Worm (Caenorhabditis elegans) whole organism, mixed stage, embryonic: ENCODE data around the gene ceh-86.

Source experiments
- M03D4.4 ChIP-seq: sonication (generic microtip); optimal IDR thresholded peaks from 2 replicates; lab custom pipeline; 2017; ENCODE audit warnings: mild to moderate bottlenecking, missing genetic modification characterization, missing compliant biosample characterization
- bed-3 ChIP-seq: fragments of 200-800 bp; sonication (Bioruptor generic); optimal IDR thresholded peaks from 3 replicates; lab custom pipeline; 2018; ENCODE audit warnings: mild to moderate bottlenecking, missing genetic modification characterization, moderate library complexity, missing compliant biosample characterization
- ceh-43 ChIP-seq: fragments of 200-800 bp; sonication (Bioruptor generic); optimal IDR thresholded peaks from 2 replicates; lab custom pipeline; 2018; ENCODE audit warnings: mild to moderate bottlenecking, missing genetic modification characterization, moderate library complexity, missing compliant biosample characterization
- ceh-83 ChIP-seq: fragments of 200-800 bp; sonication (Bioruptor generic); optimal IDR thresholded peaks from 2 replicates; lab custom pipeline; 2018; ENCODE audit warnings: mild to moderate bottlenecking, missing genetic modification characterization, missing compliant biosample characterization
- ces-1 ChIP-seq: fragments of 150-350 bp; optimal IDR thresholded peaks from 2 replicates; lab custom pipeline; 2014; ENCODE audit warnings: missing biosample characterization, missing genetic modification reagents, missing genetic modification characterization
- cnd-1 ChIP-seq: fragments of 200-800 bp; sonication (Bioruptor generic); optimal IDR thresholded peaks from 2 replicates; lab custom pipeline; 2018; ENCODE audit warnings: mild to moderate bottlenecking, missing genetic modification characterization, missing compliant biosample characterization
- drap-1 ChIP-seq: fragments of 200-800 bp; sonication (Bioruptor generic); optimal IDR thresholded peaks from 3 replicates; lab custom pipeline; 2018; ENCODE audit warnings: mild to moderate bottlenecking, missing genetic modification characterization, missing compliant biosample characterization
- elt-1 ChIP-seq: sonication (generic microtip); optimal IDR thresholded peaks from 2 replicates; lab custom pipeline; 2017; ENCODE audit warnings: missing genetic modification characterization, mild to moderate bottlenecking, missing compliant biosample characterization, antibody characterized with exemption, moderate library complexity, borderline replicate concordance; ENCODE audit not compliant: insufficient read depth
- elt-3 ChIP-seq: fragments of 150-350 bp; optimal IDR thresholded peaks from 2 replicates; lab custom pipeline; 2014; ENCODE audit warnings: missing biosample characterization, missing genetic modification characterization
- flh-1 ChIP-seq: fragments of 200-800 bp; sonication (Bioruptor generic); optimal IDR thresholded peaks from 2 replicates; lab custom pipeline; 2018; ENCODE audit warnings: mild to moderate bottlenecking, missing genetic modification characterization, moderate library complexity, missing compliant biosample characterization
- ham-2 ChIP-seq: fragments of 200-800 bp; sonication (Bioruptor generic); optimal IDR thresholded peaks from 2 replicates; lab custom pipeline; 2018; ENCODE audit warnings: mild to moderate bottlenecking, missing genetic modification characterization, missing compliant biosample characterization
- hlh-1 ChIP-seq: fragments of 150-350 bp; optimal IDR thresholded peaks from 2 replicates; lab custom pipeline; 2014; ENCODE audit warnings: missing biosample characterization, missing genetic modification reagents, missing genetic modification characterization
- lin-13 ChIP-seq: fragments of 150-350 bp; optimal IDR thresholded peaks from 2 replicates; lab custom pipeline; 2014; ENCODE audit warnings: missing biosample characterization, missing genetic modification characterization
- lin-32 ChIP-seq: fragments of 200-800 bp; sonication (Bioruptor generic); optimal IDR thresholded peaks from 2 replicates; lab custom pipeline; 2018; ENCODE audit warnings: mild to moderate bottlenecking, missing genetic modification characterization, missing compliant biosample characterization
- lsy-2 ChIP-seq: fragments of 150-350 bp; optimal IDR thresholded peaks from 2 replicates; lab custom pipeline; 2014; ENCODE audit warnings: missing biosample characterization, missing genetic modification characterization
- mab-5 ChIP-seq: fragments of 150-350 bp; optimal IDR thresholded peaks from 2 replicates; lab custom pipeline; 2014; ENCODE audit warnings: missing biosample characterization, missing genetic modification characterization
- mep-1 ChIP-seq: fragments of 150-350 bp; optimal IDR thresholded peaks from 2 replicates; lab custom pipeline; 2017; ENCODE audit warnings: missing biosample characterization, missing genetic modification reagents, missing genetic modification characterization, inconsistent platforms
- mls-2 ChIP-seq: sonication (generic microtip); optimal IDR thresholded peaks from 2 replicates; lab custom pipeline; 2016; ENCODE audit warnings: mild to moderate bottlenecking, missing genetic modification characterization, moderate library complexity, missing compliant biosample characterization
- nhr-12 ChIP-seq: fragments of 150-350 bp; optimal IDR thresholded peaks from 2 replicates; lab custom pipeline; 2014; ENCODE audit warnings: missing biosample characterization, missing genetic modification characterization
- nhr-2 ChIP-seq: fragments of 150-350 bp; optimal IDR thresholded peaks from 2 replicates; lab custom pipeline; 2014; ENCODE audit warnings: missing biosample characterization, missing genetic modification characterization
- nhr-237 ChIP-seq: fragments of 150-350 bp; optimal IDR thresholded peaks from 2 replicates; lab custom pipeline; 2014; ENCODE audit warnings: missing biosample characterization, missing genetic modification characterization
- nhr-28 ChIP-seq: fragments of 150-350 bp; optimal IDR thresholded peaks from 2 replicates; lab custom pipeline; 2014; ENCODE audit warnings: missing biosample characterization, missing genetic modification characterization
- pha-4 ChIP-seq: fragments of 150-350 bp; optimal IDR thresholded peaks from 2 replicates; lab custom pipeline; 2018; ENCODE audit warnings: missing biosample characterization, missing genetic modification reagents, missing genetic modification characterization
- sem-2 ChIP-seq: fragments of 200-800 bp; sonication (Bioruptor generic); optimal IDR thresholded peaks from 2 replicates; lab custom pipeline; 2018; ENCODE audit warnings: mild to moderate bottlenecking, missing genetic modification characterization, missing compliant biosample characterization
- snpc-4 ChIP-seq: fragments of 150-350 bp; optimal IDR thresholded peaks from 2 replicates; lab custom pipeline; 2014; ENCODE audit warnings: missing biosample characterization, missing genetic modification characterization
- sptf-1 ChIP-seq: sonication (generic microtip); optimal IDR thresholded peaks from 2 replicates; lab custom pipeline; 2017; ENCODE audit warnings: mild to moderate bottlenecking, missing genetic modification characterization, moderate library complexity, missing compliant biosample characterization
- tbx-8 ChIP-seq: fragments of 200-800 bp; sonication (Bioruptor generic); optimal IDR thresholded peaks from 2 replicates; lab custom pipeline; 2018; ENCODE audit warnings: mild to moderate bottlenecking, missing genetic modification characterization, moderate library complexity, missing compliant biosample characterization
- unc-120 ChIP-seq: sonication (generic microtip); optimal IDR thresholded peaks from 2 replicates; lab custom pipeline; 2017; ENCODE audit warnings: missing genetic modification characterization, missing compliant biosample characterization; ENCODE audit not compliant: poor library complexity, severe bottlenecking
- unc-39 ChIP-seq: fragments of 150-350 bp; optimal IDR thresholded peaks from 2 replicates; lab custom pipeline; 2014; ENCODE audit warnings: missing biosample characterization, missing genetic modification characterization
- unc-62 ChIP-seq: fragments of 150-350 bp; optimal IDR thresholded peaks from 2 replicates; lab custom pipeline; 2014; ENCODE audit warnings: missing biosample characterization, missing genetic modification reagents, missing genetic modification characterization
- zip-8 ChIP-seq: fragments of 150-350 bp; optimal IDR thresholded peaks from 2 replicates; lab custom pipeline; 2014; ENCODE audit warnings: missing biosample characterization, missing genetic modification characterization

Gene ceh-86

ce11 chrII:2468885-2469284, 37.0 kb upstream of the ceh-86 start:
- TF ChIP-seq nhr-237 (tag; lab: Kevin White, UChicago) (no peak), elt-3 (tag; lab: Kevin White, UChicago) (no peak), nhr-2 (tag; lab: Kevin White, UChicago) (no peak), mep-1 (tag; lab: Kevin White, UChicago) (no peak), M03D4.4 (tag; lab: Kevin White, UChicago) (no peak), unc-120 (no peak), sptf-1 (tag; lab: Kevin White, UChicago) (no peak), ceh-83 (GFP tag; lab: Kevin White, UChicago) (no peak), nhr-28 (tag; lab: Kevin White, UChicago) (no peak), unc-39 (tag; lab: Kevin White, UChicago) (no peak), mab-5 (tag; lab: Kevin White, UChicago) (no peak), hlh-1 (tag; lab: Kevin White, UChicago) (no peak), lsy-2 (tag; lab: Kevin White, UChicago) (no peak), tbx-8 (GFP tag; lab: Kevin White, UChicago) (no peak), ces-1 (GFP tag; lab: Kevin White, UChicago) (no peak), sem-2 (GFP tag; lab: Kevin White, UChicago) (no peak)

DNA sequence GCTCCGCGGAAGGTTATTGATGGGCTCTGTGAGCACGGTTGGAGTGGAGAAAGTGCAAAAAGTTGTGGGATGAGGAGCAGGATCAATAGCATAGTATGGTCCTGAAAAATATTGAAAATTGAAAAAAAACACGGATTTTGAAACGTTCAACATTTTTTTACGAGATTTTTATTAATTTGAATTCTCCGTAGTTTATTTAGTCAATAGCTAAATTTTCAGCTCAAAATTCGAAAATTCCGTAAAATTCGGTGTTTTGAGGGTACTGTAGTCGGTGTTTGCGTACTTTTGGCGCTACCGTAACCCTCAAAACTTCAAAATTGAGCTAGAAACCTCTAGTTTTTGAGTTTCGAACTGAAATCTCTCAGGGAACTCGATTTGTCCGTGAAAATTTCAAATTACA, 27.0 kb upstream of the ceh-86 start, which contains the start of gene pqn-42:
Gene pqn-42 (minus strand): TSS at position 101 of the 400 bp plus-strand sequence.
- no peak for TF ChIP-seq zip-8 (tag; lab: Kevin White, UChicago)
- no peak for TF ChIP-seq ceh-83 (GFP tag; lab: Kevin White, UChicago)
- TF ChIP-seq cnd-1 = no peak
- TF ChIP-seq pha-4 = no peak
- TF ChIP-seq unc-39 (tag; lab: Kevin White, UChicago) = no peak
- TF ChIP-seq mls-2 (tag; lab: Kevin White, UChicago) = no peak
- no peak for TF ChIP-seq nhr-12
- no peak for TF ChIP-seq drap-1 (GFP tag; lab: Kevin White, UChicago)
- no peak for TF ChIP-seq lin-32 (GFP tag; lab: Kevin White, UChicago)
- no peak for TF ChIP-seq mep-1 (tag; lab: Kevin White, UChicago)
- no peak for TF ChIP-seq tbx-8 (GFP tag; lab: Kevin White, UChicago)
- TF ChIP-seq unc-62 (GFP tag; lab: Kevin White, UChicago) = no peak
- no peak for TF ChIP-seq elt-1 (tag; lab: Kevin White, UChicago)
- TF ChIP-seq sptf-1 (tag; lab: Kevin White, UChicago) = no peak
- TF ChIP-seq lin-13 (tag; lab: Kevin White, UChicago) = no peak
- TF ChIP-seq bed-3 = no peak
- no peak for TF ChIP-seq nhr-2 (tag; lab: Kevin White, UChicago)
- no peak for TF ChIP-seq nhr-237 (tag; lab: Kevin White, UChicago)

DNA sequence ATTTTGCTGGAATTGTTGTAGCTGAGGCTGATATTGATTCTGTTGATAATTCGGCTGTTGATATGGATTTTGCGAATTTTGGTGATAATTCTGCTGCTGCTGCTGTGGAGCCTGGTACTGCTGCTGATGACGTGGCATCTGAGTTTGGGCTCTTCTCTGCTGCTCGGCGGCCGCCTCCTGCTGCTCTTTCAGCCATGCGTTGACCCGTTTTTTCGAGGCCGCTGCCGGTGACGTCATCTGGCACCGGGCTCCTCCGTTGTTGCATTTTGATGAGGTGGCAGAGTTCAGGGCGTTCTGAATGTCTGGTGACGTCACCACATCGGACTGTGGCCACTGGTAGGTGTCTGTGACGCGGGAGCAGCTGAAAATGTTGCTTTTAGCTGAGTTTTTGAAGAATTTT, 25.1 kb upstream of the ceh-86 start:
- peak; percentile 15 for TF ChIP-seq zip-8 (tag; lab: Kevin White, UChicago)
- no peak for TF ChIP-seq lin-32 (GFP tag; lab: Kevin White, UChicago)

ce11 chrII:2455931-2456576, 24.2 kb upstream of the ceh-86 start:
- TF ChIP-seq nhr-28 (tag; lab: Kevin White, UChicago) = no peak
- no peak for TF ChIP-seq snpc-4 (tag; lab: Kevin White, UChicago)
- no peak for TF ChIP-seq mab-5 (tag; lab: Kevin White, UChicago)
- peak; percentile 79 for TF ChIP-seq lsy-2 (tag; lab: Kevin White, UChicago)
- no peak for TF ChIP-seq mls-2 (tag; lab: Kevin White, UChicago)
- peak; percentile 55 for TF ChIP-seq lin-13 (tag; lab: Kevin White, UChicago)
- no peak for TF ChIP-seq flh-1 (GFP tag; lab: Kevin White, UChicago)
- TF ChIP-seq drap-1 (GFP tag; lab: Kevin White, UChicago) = no peak
- TF ChIP-seq hlh-1 (tag; lab: Kevin White, UChicago) = no peak
- no peak for TF ChIP-seq elt-1 (tag; lab: Kevin White, UChicago)
- no peak for TF ChIP-seq ceh-43 (GFP tag; lab: Kevin White, UChicago)
- no peak for TF ChIP-seq bed-3
- TF ChIP-seq M03D4.4 (tag; lab: Kevin White, UChicago) = no peak
- no peak for TF ChIP-seq ham-2 (GFP tag; lab: Kevin White, UChicago)
